Worm (Caenorhabditis elegans): ENCODE data around the gene M79.2.

The M79.2 gene

DNA sequence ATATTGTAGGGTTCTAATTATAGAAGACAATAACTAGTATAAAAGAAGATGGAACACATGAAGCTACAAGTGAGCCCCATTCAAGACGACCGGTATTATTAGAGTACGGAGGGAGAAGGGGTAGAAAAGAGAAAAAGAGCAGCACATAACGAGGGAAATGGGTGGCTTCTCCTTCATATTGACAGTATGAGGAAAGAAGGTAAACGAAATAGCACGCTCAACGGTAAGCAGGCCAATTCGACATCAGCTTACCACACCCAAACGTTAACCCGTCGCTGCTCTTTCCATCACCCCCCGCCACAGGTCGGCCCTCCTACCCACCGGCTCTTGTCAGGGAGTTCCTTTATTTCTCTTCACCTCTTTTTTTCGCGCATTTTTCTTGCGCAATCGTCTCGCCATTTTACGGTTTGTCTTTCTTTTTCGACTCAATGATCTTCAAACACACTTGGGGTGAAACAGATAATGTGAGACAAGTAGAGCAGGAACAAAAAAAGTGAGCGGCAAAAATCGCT, 9.9 kb downstream of the M79.2 start:
- TF ChIP-seq ceh-28 (tag; optimal IDR thresholded peaks at IDR 0.05) (no peak), pha-4 (tag; optimal IDR thresholded peaks at IDR 0.05) (peak; percentile 78), lsy-12 (tag; optimal IDR thresholded peaks at IDR 0.05) (no peak), elt-3 (tag; optimal IDR thresholded peaks at IDR 0.05) (no peak), nhr-23 (tag; optimal IDR thresholded peaks at IDR 0.05) (no peak), ama-1 (optimal IDR thresholded peaks at IDR 0.05) (no peak), aly-2 (tag; optimal IDR thresholded peaks at IDR 0.05) (no peak)

DNA sequence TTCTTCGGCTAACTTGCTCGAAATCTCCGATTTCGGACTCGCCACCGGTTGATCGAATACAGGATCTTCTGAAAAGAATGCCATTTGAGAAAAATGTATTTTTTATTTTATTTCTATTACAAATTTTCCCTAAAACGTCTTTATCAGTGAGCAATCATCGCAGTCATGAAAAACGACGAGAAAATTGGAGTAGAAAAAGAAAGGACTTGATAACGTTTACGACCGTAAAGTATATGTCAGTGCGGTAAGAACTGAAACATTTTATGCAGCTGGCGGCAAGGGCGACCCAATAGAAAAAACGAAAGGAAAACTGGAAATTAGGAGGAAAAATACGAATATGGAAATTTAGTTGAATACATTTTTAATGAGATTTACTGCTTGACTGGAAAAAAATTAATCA, 10.8 kb downstream of the M79.2 start:
- no peak for TF ChIP-seq unc-62 (GFP tag; optimal IDR thresholded peaks at IDR 0.05)
- TF ChIP-seq ztf-4 (tag; optimal IDR thresholded peaks at IDR 0.05) = no peak
- TF ChIP-seq fkh-2 (tag; optimal IDR thresholded peaks at IDR 0.05) = no peak
- no peak for TF ChIP-seq jun-1 (tag; optimal IDR thresholded peaks at IDR 0.05)
- no peak for TF ChIP-seq elt-1 (tag; optimal IDR thresholded peaks at IDR 0.05)
- peak; percentile 58 for TF ChIP-seq elt-2 (tag; optimal IDR thresholded peaks at IDR 0.05)
- no peak for TF ChIP-seq nhr-11 (tag; optimal IDR thresholded peaks at IDR 0.05)

DNA sequence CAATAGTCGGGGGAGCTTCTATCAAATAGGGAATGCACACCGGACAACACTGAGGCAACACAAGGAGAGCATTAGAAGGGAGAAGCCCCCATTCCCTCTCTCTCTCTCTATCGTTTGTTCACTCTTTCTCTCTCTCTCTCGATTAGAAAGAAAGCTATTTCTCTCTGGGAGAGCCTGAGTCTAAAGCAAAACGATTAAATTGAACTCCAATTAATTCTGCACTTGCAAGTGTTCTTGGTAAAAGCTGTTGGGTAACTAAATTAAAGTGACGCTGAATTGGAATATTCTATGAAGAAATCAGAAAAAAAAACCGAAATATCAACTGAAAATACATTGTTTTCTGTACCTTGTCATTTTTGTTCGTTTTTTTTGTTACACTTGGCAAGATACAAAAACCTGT, 12.6 kb downstream of the M79.2 start:
- TF ChIP-seq aly-2 (tag; optimal IDR thresholded peaks at IDR 0.05) (no peak), jun-1 (tag; optimal IDR thresholded peaks at IDR 0.05) (no peak), nfya-1 (tag; optimal IDR thresholded peaks at IDR 0.05; ENCODE audit: insufficient read depth) (peak; percentile 16), pha-4 (tag; optimal IDR thresholded peaks at IDR 0.05) (peak; percentile 44), ztf-4 (tag; optimal IDR thresholded peaks at IDR 0.05) (no peak)

DNA sequence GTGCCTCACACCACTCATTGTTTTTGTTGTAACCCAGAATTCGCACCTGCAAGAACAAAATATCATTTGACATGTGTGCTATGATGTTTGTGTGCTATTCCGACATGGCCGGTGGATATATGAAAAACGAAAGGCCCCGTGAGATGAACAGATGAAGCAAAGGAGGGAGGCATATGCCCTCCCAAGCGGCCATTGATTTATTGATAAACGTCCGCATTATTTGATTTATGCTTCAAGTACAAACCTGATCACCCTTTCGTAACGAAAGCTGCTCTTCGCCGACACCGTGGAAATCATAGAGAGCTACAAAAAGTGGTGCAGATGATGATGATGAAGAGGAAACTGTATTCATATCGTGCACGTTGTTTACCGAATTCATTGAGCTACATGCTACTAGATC, 16.3 kb downstream of the M79.2 start:
- TF ChIP-seq nhr-23 (tag; optimal IDR thresholded peaks at IDR 0.05) (no peak), egl-5 (tag; optimal IDR thresholded peaks at IDR 0.05) (peak; percentile 1)

DNA sequence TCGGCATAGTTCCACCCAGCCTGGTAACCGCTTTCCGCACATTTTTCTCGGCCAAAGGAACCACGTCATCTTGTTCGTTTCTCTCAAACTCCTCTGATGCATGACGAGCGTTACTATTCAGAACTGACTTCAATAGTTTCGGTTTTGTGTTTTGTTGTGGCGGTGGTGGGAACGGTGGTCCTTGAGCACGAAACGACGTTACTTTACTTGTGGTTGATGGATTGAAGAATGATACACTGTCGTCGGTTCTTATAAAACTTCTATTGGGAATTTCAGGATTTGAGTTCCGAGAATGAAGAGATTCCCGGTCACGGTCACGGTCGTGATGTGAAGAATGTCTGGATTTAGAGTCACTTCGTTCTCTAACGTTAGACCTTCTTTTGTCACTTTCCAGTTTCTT, 18.7 kb downstream of the M79.2 start:
- TF ChIP-seq sea-2 (GFP tag; optimal IDR thresholded peaks at IDR 0.05) = no peak
- TF ChIP-seq R02D3.7 (tag; optimal IDR thresholded peaks at IDR 0.05) = no peak
- TF ChIP-seq mml-1 (tag; optimal IDR thresholded peaks at IDR 0.05) = no peak
- TF ChIP-seq nhr-43 (tag; optimal IDR thresholded peaks at IDR 0.05; ENCODE audit: poor library complexity, severe bottlenecking) = no peak
- TF ChIP-seq lin-15B (tag; optimal IDR thresholded peaks at IDR 0.05) = no peak
- no peak for TF ChIP-seq unc-39 (tag; optimal IDR thresholded peaks at IDR 0.05)
- no peak for TF ChIP-seq pha-4 (tag; optimal IDR thresholded peaks at IDR 0.05)
- TF ChIP-seq elt-2 (tag; optimal IDR thresholded peaks at IDR 0.05) = no peak
- TF ChIP-seq egl-27 (tag; optimal IDR thresholded peaks at IDR 0.05) = no peak
- TF ChIP-seq unc-62 (GFP tag; optimal IDR thresholded peaks at IDR 0.05) = no peak
- TF ChIP-seq ztf-4 (tag; optimal IDR thresholded peaks at IDR 0.05) = no peak
- no peak for TF ChIP-seq zag-1 (tag; optimal IDR thresholded peaks at IDR 0.05)

DNA sequence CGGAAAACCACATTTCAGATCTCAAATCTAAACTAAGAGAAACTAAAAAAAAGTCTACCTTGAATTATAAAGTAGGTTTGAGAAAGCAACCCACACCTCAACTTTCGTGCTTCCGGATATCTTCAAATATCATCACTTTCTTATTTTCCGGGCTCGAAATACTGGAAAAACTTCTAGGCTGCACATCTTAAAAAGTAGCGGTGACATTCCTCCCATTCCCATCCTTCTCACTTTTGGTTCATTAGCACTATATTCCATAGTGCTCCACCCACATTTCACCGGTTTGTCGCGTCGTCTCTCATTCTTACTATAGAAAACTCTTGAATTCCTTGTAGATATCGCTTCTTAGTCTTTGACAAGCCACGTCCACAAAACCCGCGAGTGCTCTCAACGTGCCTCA, 24.2 kb downstream of the M79.2 start, which contains the start of gene flp-19:
Gene flp-19, plus strand, starts transcription at position 301 of the 400 bp plus-strand sequence.
- TF ChIP-seq aly-2 (tag; optimal IDR thresholded peaks at IDR 0.05) = no peak
- no peak for TF ChIP-seq nfya-1 (tag; optimal IDR thresholded peaks at IDR 0.05; ENCODE audit: insufficient read depth)
- no peak for TF ChIP-seq ceh-82 (tag; optimal IDR thresholded peaks at IDR 0.05)
- no peak for TF ChIP-seq zag-1 (tag; optimal IDR thresholded peaks at IDR 0.05)
- no peak for TF ChIP-seq nhr-77 (tag; optimal IDR thresholded peaks at IDR 0.05)
- TF ChIP-seq hmg-11 (tag; optimal IDR thresholded peaks at IDR 0.05) = no peak

- TF ChIP-seq nhr-28 (tag; optimal IDR thresholded peaks at IDR 0.05) (no peak), fkh-2 (tag; optimal IDR thresholded peaks at IDR 0.05) (no peak), nhr-77 (tag; optimal IDR thresholded peaks at IDR 0.05) (no peak), ztf-4 (tag; optimal IDR thresholded peaks at IDR 0.05) (no peak), lin-39 (tag; optimal IDR thresholded peaks at IDR 0.05) (peak; percentile 10), zag-1 (tag; optimal IDR thresholded peaks at IDR 0.05) (no peak), nfya-1 (tag; optimal IDR thresholded peaks at IDR 0.05; ENCODE audit: insufficient read depth) (peak; percentile 26), ztf-11 (tag; optimal IDR thresholded peaks at IDR 0.05) (no peak), nhr-11 (tag; optimal IDR thresholded peaks at IDR 0.05) (no peak), egl-5 (tag; optimal IDR thresholded peaks at IDR 0.05) (peak; percentile 89), nhr-25 (tag; optimal IDR thresholded peaks at IDR 0.05) (peak; percentile 43), elt-3 (tag; optimal IDR thresholded peaks at IDR 0.05) (peak in 1 of 3 experiments; percentile 20), elt-2 (tag; optimal IDR thresholded peaks at IDR 0.05) (peak; percentile 32), nhr-23 (tag; optimal IDR thresholded peaks at IDR 0.05) (peak; percentile 20), nhr-43 (tag; optimal IDR thresholded peaks at IDR 0.05; ENCODE audit: poor library complexity, severe bottlenecking) (peak; percentile 39), hmg-11 (tag; optimal IDR thresholded peaks at IDR 0.05) (no peak), skn-1 (tag; optimal IDR thresholded peaks at IDR 0.05) (no peak)
Measured at ce11 chrX:10599719-10600155, 28.9 kb downstream of the M79.2 start.

Data from whole organism, L3 larva.